Worm (Caenorhabditis elegans): Measurements from ENCODE around the gene ztf-27.

The ztf-27 gene

DNA sequence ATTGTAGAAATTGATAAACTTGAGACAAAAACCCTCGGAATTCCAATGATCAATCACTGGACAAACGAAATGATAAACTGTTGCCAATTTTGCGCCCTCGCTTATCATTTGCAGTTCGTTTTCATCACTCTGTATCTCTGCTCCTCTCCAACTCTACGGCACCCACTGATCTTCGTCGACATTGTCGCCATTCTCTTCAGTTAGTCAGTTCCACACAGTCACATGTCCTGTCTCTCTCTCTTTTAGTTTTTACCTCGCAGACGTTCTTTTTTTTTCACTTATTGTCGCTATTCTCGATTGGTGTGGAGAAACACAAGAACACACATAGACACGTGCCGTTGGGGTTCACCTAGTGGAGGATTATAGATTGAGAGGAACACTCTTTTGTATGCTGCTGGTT, 3.9 kb downstream of the ztf-27 start (continued):
- TF ChIP-seq dox-1 (GFP tag; IDR thresholded peaks at IDR 0.05) (peak; percentile 48; the same call in 1 of the 2 replicates), lag-1 (GFP tag; IDR thresholded peaks at IDR 0.05) (no peak), pbrm-1 (GFP tag; IDR thresholded peaks at IDR 0.05) (peak; percentile 59; the same call in 1 of the 2 replicates), F10E7.11 (tag; optimal IDR thresholded peaks at IDR 0.05) (no peak), madf-3 (GFP tag; IDR thresholded peaks at IDR 0.05) (no peak), Y53G8AR.9 (GFP tag; conservative IDR thresholded peaks at IDR 0.05) (peak; percentile 6; the same call in 1 of the 2 replicates), fkh-3 (tag; optimal IDR thresholded peaks at IDR 0.05) (no peak), F23B12.7 (tag; optimal IDR thresholded peaks at IDR 0.05; ENCODE audit: insufficient read depth) (no peak), tbp1 (GFP tag; optimal IDR thresholded peaks at IDR 0.05) (peak; percentile 18), mes-4 (tag; optimal IDR thresholded peaks at IDR 0.05) (no peak), aptf-3 (GFP tag; IDR thresholded peaks at IDR 0.05) (no peak), lin-40 (tag; optimal IDR thresholded peaks at IDR 0.05) (peak; percentile 75), F57C9.4 (tag; optimal IDR thresholded peaks at IDR 0.05) (no peak), sptf-2 (GFP tag; optimal IDR thresholded peaks at IDR 0.05) (no peak), bed-1 (GFP tag; IDR thresholded peaks at IDR 0.05) (no peak), hsf-1 (GFP tag; IDR thresholded peaks at IDR 0.05) (0 out of 2 replicates have a peak, but pooled peaks have one; percentile 43), let-607 (tag; optimal IDR thresholded peaks at IDR 0.05) (peak; percentile 64 to 67), C06A6.2 (GFP tag; conservative IDR thresholded peaks at IDR 0.05) (peak; percentile 45; the same call in 1 of the 2 replicates), hmg-20 (GFP tag; IDR thresholded peaks at IDR 0.05) (no peak), sdz-38 (tag; optimal IDR thresholded peaks at IDR 0.05) (no peak), dpff-1 (tag; optimal IDR thresholded peaks at IDR 0.05) (no peak), lin-35 (GFP tag; optimal IDR thresholded peaks at IDR 0.05) (no peak), lin-26 (GFP tag; IDR thresholded peaks at IDR 0.05) (peak; percentile 64; the same call in 1 of the 2 replicates), gei-17 (GFP tag; optimal IDR thresholded peaks at IDR 0.05) (peak; percentile 6), ekl-4 (GFP tag; IDR thresholded peaks at IDR 0.05) (peak; percentile 52), zfh-2 (GFP tag; conservative IDR thresholded peaks at IDR 0.05) (no peak), aptf-2 (GFP tag; conservative IDR thresholded peaks at IDR 0.05) (no peak), sea-2 (GFP tag; IDR thresholded peaks at IDR 0.05) (no peak), T26A5.8 (tag; optimal IDR thresholded peaks at IDR 0.05) (no peak), snpc-4 (GFP tag; optimal IDR thresholded peaks at IDR 0.05) (no peak), snpc-4 (tag; optimal IDR thresholded peaks at IDR 0.05) (peak in 3 of 4 experiments; percentile 27 to 57 (median 32)), ztf-3 (GFP tag; optimal IDR thresholded peaks at IDR 0.05) (no peak), ztf-18 (tag; optimal IDR thresholded peaks at IDR 0.05) (no peak), B0336.3 (GFP tag; IDR thresholded peaks at IDR 0.05) (peak; percentile 49; the same call in 1 of the 2 replicates), ztf-28 (GFP tag; IDR thresholded peaks at IDR 0.05) (no peak), nfya-1 (tag; optimal IDR thresholded peaks at IDR 0.05; ENCODE audit: borderline replicate concordance, insufficient read depth) (no peak), nhr-90 (tag; optimal IDR thresholded peaks at IDR 0.05) (no peak), bed-2 (GFP tag; IDR thresholded peaks at IDR 0.05) (no peak), ceh-100 (GFP tag; IDR thresholded peaks at IDR 0.05) (no peak), B0261.1 (tag; optimal IDR thresholded peaks at IDR 0.05) (no peak), attf-5 (GFP tag; optimal IDR thresholded peaks at IDR 0.05) (peak; percentile 69), athp-1 (tag; optimal IDR thresholded peaks at IDR 0.05) (no peak), ztf-6 (GFP tag; IDR thresholded peaks at IDR 0.05) (no peak), hmg-1.2 (GFP tag; IDR thresholded peaks at IDR 0.05) (peak; percentile 51; the same call in 1 of the 2 replicates), nhr-120 (GFP tag; IDR thresholded peaks at IDR 0.05) (no peak), F49E8.2 (tag; optimal IDR thresholded peaks at IDR 0.05; ENCODE audit: insufficient read depth) (no peak), ztf-26 (tag; optimal IDR thresholded peaks at IDR 0.05) (peak; percentile 89), ceh-58 (GFP tag; IDR thresholded peaks at IDR 0.05) (no peak), lsl-1 (GFP tag; optimal IDR thresholded peaks at IDR 0.05) (no peak)
